Fruit fly (Drosophila melanogaster) whole organism, wandering third instar larva: ENCODE data around the gene Apc.

Experiments
- N ChIP-seq: fragments of >200 bp; optimal IDR thresholded peaks from 2 replicates; lab custom pipeline; 2018; ENCODE audit warnings: missing biosample characterization, missing external identifiers, missing genetic modification characterization
- br ChIP-seq: fragments of 200-800 bp; sonication (Bioruptor generic); optimal IDR thresholded peaks from 2 replicates; lab custom pipeline; 2016; ENCODE audit warnings: missing biosample characterization, missing genetic modification characterization
- dl ChIP-seq, 2 experiments: fragments of 175-275, 200-275 bp in 1 of 2; fragments of 200-275 bp in 1 of 2; sonication (Bioruptor generic); optimal IDR thresholded peaks; lab custom pipeline; 2018; ENCODE audit warnings: mild to moderate bottlenecking in 2 of 2, missing biosample characterization in 2 of 2, missing genetic modification characterization in 2 of 2, moderate library complexity in 2 of 2; ENCODE audit not compliant: partially characterized antibody in 2 of 2, insufficient read depth in 1 of 2
- fru ChIP-seq: fragments of 200-800 bp; sonication (Bioruptor generic); optimal IDR thresholded peaks from 3 replicates; lab custom pipeline; 2016; ENCODE audit warnings: missing biosample characterization, mild to moderate bottlenecking, missing genetic modification characterization
- h ChIP-seq: fragments of 200-800 bp; sonication (Bioruptor generic); optimal IDR thresholded peaks from 3 replicates; lab custom pipeline; 2016; ENCODE audit warnings: missing biosample characterization, mild to moderate bottlenecking, missing genetic modification characterization
- jim ChIP-seq: fragments of 175-275, 200-325 bp; sonication (Bioruptor generic); optimal IDR thresholded peaks from 2 replicates; lab custom pipeline; 2016; ENCODE audit warnings: missing biosample characterization, mild to moderate bottlenecking, missing genetic modification characterization
- lola ChIP-seq: fragments of >200 bp; optimal IDR thresholded peaks from 2 replicates; lab custom pipeline; 2017; ENCODE audit warnings: missing biosample characterization, missing genetic modification characterization
- pan ChIP-seq: fragments of >200 bp; optimal IDR thresholded peaks from 2 replicates; lab custom pipeline; 2017
- psq ChIP-seq: fragments of 200-800 bp; sonication (Bioruptor generic); optimal IDR thresholded peaks from 3 replicates; lab custom pipeline; 2017; ENCODE audit warnings: missing biosample characterization, mild to moderate bottlenecking, missing genetic modification characterization, moderate library complexity
- tai ChIP-seq: sonication (Bioruptor generic); optimal IDR thresholded peaks from 2 replicates; lab custom pipeline; 2016; ENCODE audit warnings: missing biosample characterization, missing genetic modification characterization
- usp ChIP-seq: fragments of >200 bp; optimal IDR thresholded peaks from 2 replicates; lab custom pipeline; 2017; ENCODE audit warnings: missing biosample characterization, missing genetic modification characterization

- TF ChIP-seq fru: peak; percentile 38
- TF ChIP-seq lola (GFP tag; lab: Kevin White, UChicago): no peak
- peak; percentile 5 for TF ChIP-seq psq
- no peak for TF ChIP-seq N
- no peak for TF ChIP-seq h (GFP tag; lab: Kevin White, UChicago)
- no peak for TF ChIP-seq usp (GFP tag; lab: Kevin White, UChicago)
- TF ChIP-seq dl (GFP tag; optimal IDR thresholded peaks at IDR 0.05; lab: Kevin White, UChicago; ENCODE audit: insufficient read depth in 1 of 2, partially characterized antibody in 2 of 2): no peak
- TF ChIP-seq tai (GFP tag; lab: Kevin White, UChicago): no peak
- TF ChIP-seq br: no peak
- TF ChIP-seq pan (lab: Kevin White, UChicago): no peak
- no peak for TF ChIP-seq jim (GFP tag; lab: Kevin White, UChicago)
These were observed 12.8 kb downstream of the Apc start, which contains the start of gene WASp for dm6 chr3R:28831626-28832267.
